Fruit fly (Drosophila melanogaster) whole organism, embryonic: Measurements from ENCODE around the gene beag.

Source experiments
- Abd-B ChIP-seq: fragments of 200-800 bp; sonication (Bioruptor generic); optimal IDR thresholded peaks from 2 replicates; lab custom pipeline; 2018; ENCODE audit warnings: missing biosample characterization, mild to moderate bottlenecking, missing genetic modification characterization, moderate library complexity
- Awh ChIP-seq: fragments of 200-800 bp; sonication (Bioruptor generic); IDR thresholded peaks from 2 replicates; pipeline ENCODE4, ENCODE4 v1.3.6; 2022; ENCODE audit warnings: missing biosample characterization, missing genetic modification characterization
- CG10209 ChIP-seq: fragments of 200-800 bp; sonication (Bioruptor generic); optimal IDR thresholded peaks from 3 replicates; lab custom pipeline; 2017; ENCODE audit warnings: missing biosample characterization, mild to moderate bottlenecking, missing genetic modification characterization, missing genetic modification reagents
- CG10654 ChIP-seq: fragments of 200-800 bp; sonication (Bioruptor generic); optimal IDR thresholded peaks from 2 replicates; lab custom pipeline; 2016; ENCODE audit warnings: missing biosample characterization, missing genetic modification characterization
- CG11695 ChIP-seq: fragments of 200-800 bp; sonication (Bioruptor generic); IDR thresholded peaks from 3 replicates; pipeline ENCODE4 v1.3.6; 2022; ENCODE audit warnings: missing biosample characterization, missing genetic modification characterization
- CG11723 ChIP-seq: fragments of 200-800 bp; sonication (Bioruptor generic); optimal IDR thresholded peaks from 2 replicates; lab custom pipeline; 2017; ENCODE audit warnings: missing biosample characterization, mild to moderate bottlenecking, missing genetic modification characterization
- CG12071 ChIP-seq: fragments of 200-800 bp; sonication (Bioruptor generic); optimal IDR thresholded peaks from 3 replicates; lab custom pipeline; 2018; ENCODE audit warnings: missing biosample characterization, mild to moderate bottlenecking, missing genetic modification characterization
- CG12219 ChIP-seq: fragments of 200-800 bp; sonication (Bioruptor generic); optimal IDR thresholded peaks from 3 replicates; lab custom pipeline; 2018; ENCODE audit warnings: missing biosample characterization, mild to moderate bottlenecking, missing genetic modification characterization
- CG12769 ChIP-seq: fragments of 200-800 bp; sonication (Bioruptor generic); optimal IDR thresholded peaks from 2 replicates; lab custom pipeline; 2019; ENCODE audit warnings: missing biosample characterization, mild to moderate bottlenecking, missing genetic modification characterization, moderate library complexity
- CG13894 ChIP-seq: fragments of 200-800 bp; sonication (Bioruptor generic); optimal IDR thresholded peaks from 3 replicates; lab custom pipeline; 2018; ENCODE audit warnings: missing biosample characterization, mild to moderate bottlenecking, missing genetic modification characterization, moderate library complexity
- CG15011 ChIP-seq: fragments of 200-800 bp; sonication (Bioruptor generic); optimal IDR thresholded peaks from 3 replicates; lab custom pipeline; 2018; ENCODE audit warnings: missing biosample characterization, mild to moderate bottlenecking, missing genetic modification characterization
- CG2120 ChIP-seq: fragments of 200-800 bp; sonication (Bioruptor generic); optimal IDR thresholded peaks from 3 replicates; lab custom pipeline; 2016; ENCODE audit warnings: missing biosample characterization, missing genetic modification characterization
- CG2202 ChIP-seq: fragments of 200-800 bp; sonication (Bioruptor generic); optimal IDR thresholded peaks from 2 replicates; lab custom pipeline; 2018; ENCODE audit warnings: missing biosample characterization, mild to moderate bottlenecking, missing genetic modification characterization
- CG2875 ChIP-seq: fragments of 200-800 bp; sonication (Bioruptor generic); optimal IDR thresholded peaks from 2 replicates; lab custom pipeline; 2017; ENCODE audit warnings: missing biosample characterization, mild to moderate bottlenecking, missing genetic modification characterization, missing genetic modification reagents
- CG2889 ChIP-seq: fragments of 200-800 bp; sonication (Bioruptor generic); IDR thresholded peaks from 3 replicates; pipeline ENCODE4 v1.3.6; 2022; ENCODE audit warnings: missing biosample characterization, missing genetic modification characterization
- CG33557 ChIP-seq: fragments of 200-800 bp; sonication (Bioruptor generic); optimal IDR thresholded peaks from 2 replicates; lab custom pipeline; 2019; ENCODE audit warnings: missing biosample characterization, mild to moderate bottlenecking, missing genetic modification characterization, moderate library complexity
- CG4360 ChIP-seq: fragments of 200-800 bp; sonication (Bioruptor generic); IDR thresholded peaks from 2 replicates; pipeline ENCODE4 v1.3.6; 2022; ENCODE audit warnings: missing biosample characterization, missing genetic modification characterization
- CG9215 ChIP-seq: fragments of 200-800 bp; sonication (Bioruptor generic); IDR thresholded peaks from 2 replicates; pipeline ENCODE4 v1.3.6; 2022; ENCODE audit warnings: missing biosample characterization, missing genetic modification characterization
- CG9932 ChIP-seq: fragments of 200-800 bp; sonication (Bioruptor generic); IDR thresholded peaks from 2 replicates; pipeline ENCODE4 v1.3.6; 2022; ENCODE audit warnings: missing biosample characterization, missing genetic modification characterization
- CTCF ChIP-seq: fragments of 200-800 bp; sonication (Bioruptor generic); optimal IDR thresholded peaks from 2 replicates; lab custom pipeline; 2017; ENCODE audit warnings: missing biosample characterization, mild to moderate bottlenecking, missing genetic modification characterization, moderate library complexity
- Dip3 ChIP-seq: fragments of 200-800 bp; sonication (Bioruptor generic); optimal IDR thresholded peaks from 3 replicates; lab custom pipeline; 2016; ENCODE audit warnings: missing biosample characterization, missing genetic modification characterization
- ERR ChIP-seq: fragments of 200-800 bp; sonication (Bioruptor generic); optimal IDR thresholded peaks from 2 replicates; lab custom pipeline; 2016; ENCODE audit warnings: missing biosample characterization, missing genetic modification characterization
- HHEX ChIP-seq: fragments of 200-800 bp; sonication (Bioruptor generic); optimal IDR thresholded peaks from 3 replicates; lab custom pipeline; 2017; ENCODE audit warnings: missing biosample characterization, mild to moderate bottlenecking, missing genetic modification characterization, missing genetic modification reagents
- HLH54F ChIP-seq: fragments of 200-800 bp; sonication (Bioruptor generic); optimal IDR thresholded peaks from 3 replicates; lab custom pipeline; 2016; ENCODE audit warnings: missing biosample characterization, missing genetic modification characterization
- Hand ChIP-seq: fragments of 200-800 bp; sonication (Bioruptor generic); optimal IDR thresholded peaks from 2 replicates; lab custom pipeline; 2017; ENCODE audit warnings: mild to moderate bottlenecking, missing biosample characterization, missing genetic modification reagents, missing genetic modification characterization
- Hr39 ChIP-seq: fragments of >200 bp; optimal IDR thresholded peaks from 2 replicates; lab custom pipeline; 2017
- Jarid2 ChIP-seq: fragments of 200-800 bp; sonication (Bioruptor generic); optimal IDR thresholded peaks from 3 replicates; lab custom pipeline; 2017; ENCODE audit warnings: mild to moderate bottlenecking, missing biosample characterization, missing genetic modification reagents, missing genetic modification characterization
- Max ChIP-seq: fragments of 200-800 bp; sonication (Bioruptor generic); optimal IDR thresholded peaks from 2 replicates; lab custom pipeline; 2016; ENCODE audit warnings: missing biosample characterization, mild to moderate bottlenecking, missing genetic modification characterization
- Nf-YA ChIP-seq: fragments of 200-800 bp; sonication (Bioruptor generic); IDR thresholded peaks from 2 replicates; pipeline ENCODE4 v1.3.6; 2022; ENCODE audit warnings: missing biosample characterization, missing genetic modification characterization
- Rfx ChIP-seq: fragments of 200-800 bp; sonication (Bioruptor generic); IDR thresholded peaks from 2 replicates; pipeline ENCODE4 v1.3.6; 2022; ENCODE audit warnings: missing biosample characterization, missing genetic modification characterization
- Six4 ChIP-seq: fragments of 200-800 bp; sonication (Bioruptor generic); optimal IDR thresholded peaks from 2 replicates; lab custom pipeline; 2016; ENCODE audit warnings: missing biosample characterization, missing genetic modification characterization
- abd-A ChIP-seq: fragments of 200-800 bp; sonication (Bioruptor generic); optimal IDR thresholded peaks from 3 replicates; lab custom pipeline; 2019; ENCODE audit warnings: missing biosample characterization, mild to moderate bottlenecking, missing genetic modification characterization, moderate library complexity
- bcd ChIP-seq: fragments of 200-800 bp; sonication (Bioruptor generic); optimal IDR thresholded peaks from 2 replicates; lab custom pipeline; 2017; ENCODE audit warnings: missing biosample characterization, mild to moderate bottlenecking, missing genetic modification characterization
- cad ChIP-seq: fragments of >200 bp; optimal IDR thresholded peaks from 2 replicates; lab custom pipeline; 2017; ENCODE audit warnings: missing biosample characterization, missing genetic modification characterization
- cas ChIP-seq: fragments of 200-800 bp; sonication (Bioruptor generic); IDR thresholded peaks from 2 replicates; pipeline ENCODE4 v1.3.6; 2022; ENCODE audit warnings: missing biosample characterization, missing genetic modification characterization
- chif ChIP-seq, 2 experiments: fragments of 200-800 bp; sonication (Bioruptor generic); optimal IDR thresholded peaks; 3 replicates each; lab custom pipeline; 2016; ENCODE audit warnings: missing biosample characterization in 2 of 2, missing genetic modification characterization in 2 of 2
- ems ChIP-seq: fragments of 200-800 bp; sonication (Bioruptor generic); optimal IDR thresholded peaks from 3 replicates; lab custom pipeline; 2016; ENCODE audit warnings: missing biosample characterization, missing genetic modification characterization
- fru ChIP-seq: fragments of >200 bp; optimal IDR thresholded peaks from 2 replicates; lab custom pipeline; 2017
- fu2 ChIP-seq: fragments of 200-800 bp; sonication (Bioruptor generic); optimal IDR thresholded peaks from 2 replicates; lab custom pipeline; 2016; ENCODE audit warnings: missing biosample characterization, missing genetic modification characterization
- gfzf ChIP-seq: fragments of 200-800 bp; sonication (Bioruptor generic); optimal IDR thresholded peaks from 2 replicates; lab custom pipeline; 2016; ENCODE audit warnings: missing biosample characterization, mild to moderate bottlenecking, missing genetic modification characterization, moderate library complexity
- gro ChIP-seq: fragments of 200-800 bp; sonication (Bioruptor generic); optimal IDR thresholded peaks from 2 replicates; lab custom pipeline; 2016; ENCODE audit warnings: missing biosample characterization, missing genetic modification characterization
- inv ChIP-seq: fragments of 200-800 bp; sonication (Bioruptor generic); IDR thresholded peaks from 2 replicates; pipeline ENCODE4 v1.3.6; 2022; ENCODE audit warnings: missing biosample characterization, missing genetic modification characterization; ENCODE audit not compliant: partially characterized antibody
- lbe ChIP-seq: fragments of 200-800 bp; sonication (Bioruptor generic); optimal IDR thresholded peaks from 2 replicates; lab custom pipeline; 2016; ENCODE audit warnings: missing biosample characterization, mild to moderate bottlenecking, missing genetic modification characterization
- luna ChIP-seq: fragments of 200-800 bp; sonication (Bioruptor generic); optimal IDR thresholded peaks from 2 replicates; lab custom pipeline; 2016; ENCODE audit warnings: missing biosample characterization, missing genetic modification characterization
- p53 ChIP-seq: fragments of 200-800 bp; sonication (Bioruptor generic); optimal IDR thresholded peaks from 2 replicates; lab custom pipeline; 2016; ENCODE audit warnings: missing biosample characterization, missing genetic modification characterization
- pan ChIP-seq, 4 experiments: fragments of >200 bp in 3 of 4; fragments of 200-800 bp in 1 of 4; sonication (Bioruptor generic) in 1 of 4; optimal IDR thresholded peaks in 3 of 4; IDR thresholded peaks in 1 of 4; 2 replicates each; pipeline versions ENCODE4 v1.3.6 to Lab custom; 2017 to 2022; ENCODE audit warnings: missing biosample characterization in 2 of 4, missing genetic modification characterization in 2 of 4, mixed read lengths in 1 of 4
- phol ChIP-seq: fragments of 200-800 bp; sonication (Bioruptor generic); optimal IDR thresholded peaks from 3 replicates; lab custom pipeline; 2018; ENCODE audit warnings: missing biosample characterization, mild to moderate bottlenecking, missing genetic modification characterization, moderate library complexity
- pita ChIP-seq: fragments of 200-800 bp; sonication (Bioruptor generic); optimal IDR thresholded peaks from 2 replicates; lab custom pipeline; 2017; ENCODE audit warnings: missing biosample characterization, mild to moderate bottlenecking, missing genetic modification characterization
- run ChIP-seq: fragments of 200-800 bp; sonication (Bioruptor generic); optimal IDR thresholded peaks from 3 replicates; lab custom pipeline; 2018; ENCODE audit warnings: missing biosample characterization, mild to moderate bottlenecking, missing genetic modification characterization
- unpg ChIP-seq: fragments of 200-800 bp; sonication (Bioruptor generic); optimal IDR thresholded peaks from 3 replicates; lab custom pipeline; 2018; ENCODE audit warnings: missing biosample characterization, mild to moderate bottlenecking, missing genetic modification characterization, moderate library complexity
- wek ChIP-seq: fragments of 200-800 bp; sonication (Bioruptor generic); optimal IDR thresholded peaks from 3 replicates; lab custom pipeline; 2018; ENCODE audit warnings: missing biosample characterization, mild to moderate bottlenecking, missing genetic modification characterization, moderate library complexity

The beag gene

DNA sequence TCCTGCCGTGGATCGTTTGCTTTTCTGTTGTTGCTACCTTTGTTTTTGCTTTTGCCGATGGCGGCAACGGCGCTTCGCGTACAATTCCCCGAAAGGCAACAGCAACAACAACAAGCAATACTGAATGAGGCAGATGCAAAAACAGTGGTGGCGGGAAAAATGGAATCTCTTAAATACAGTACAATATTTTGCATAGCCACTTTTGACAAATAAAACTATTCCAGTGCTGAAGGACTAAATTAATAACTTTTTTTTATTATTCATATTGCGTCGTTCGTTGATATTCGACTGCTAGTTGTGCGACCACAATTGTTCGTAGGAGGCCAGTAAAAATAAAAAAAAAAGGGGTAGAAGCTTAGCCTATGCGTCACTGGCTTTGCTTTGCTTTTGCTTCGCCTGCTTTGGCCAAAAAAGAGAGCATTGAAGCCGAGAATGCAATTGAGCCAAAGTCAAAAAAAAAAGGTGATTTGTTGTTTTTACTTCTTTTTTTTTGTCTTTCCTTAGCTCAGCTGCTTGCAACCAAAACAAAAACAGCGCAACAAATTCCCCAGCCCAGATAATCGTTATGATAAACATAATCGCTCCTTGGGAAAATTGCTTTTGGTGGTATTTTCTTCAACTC, 33.0 kb downstream of the beag start (continued):
- TF ChIP-seq CG11695 (GFP tag; lab: Robert Waterston, UW) (peak; percentile 95), pita (GFP tag; lab: Kevin White, UChicago) (no peak), CG2875 (peak; percentile 78), chif (GFP tag; optimal IDR thresholded peaks at IDR 0.05; lab: Kevin White, UChicago) (peak; percentile 76 to 85), bcd (peak; percentile 87), CG9215 (GFP tag; lab: Robert Waterston, UW) (peak; percentile 79), CG13894 (tag; lab: Kevin White, UChicago) (peak; percentile 61), run (tag; lab: Kevin White, UChicago) (peak; percentile 79), CG10209 (peak; percentile 85), CG12769 (tag; lab: Kevin White, UChicago) (peak; percentile 83), CG10654 (GFP tag; lab: Kevin White, UChicago) (peak; percentile 81), ERR (GFP tag; lab: Kevin White, UChicago) (peak; percentile 75), fru (lab: Kevin White, UChicago) (no peak), CG15011 (GFP tag; lab: Kevin White, UChicago) (peak; percentile 76), cas (GFP tag; lab: Robert Waterston, UW) (peak; percentile 71), inv (no peak), CG2120 (peak; percentile 92), Hand (GFP tag; lab: Kevin White, UChicago) (peak; percentile 55), unpg (GFP tag; lab: Kevin White, UChicago) (peak; percentile 91), CG11723 (GFP tag; lab: Kevin White, UChicago) (peak; percentile 71), CG12219 (GFP tag; lab: Kevin White, UChicago) (peak; percentile 86), ems (GFP tag; lab: Kevin White, UChicago) (peak; percentile 85), pan (optimal IDR thresholded peaks at IDR 0.05; lab: Kevin White, UChicago) (no peak), pan (GFP tag; optimal IDR thresholded peaks at IDR 0.05 in 1 of 2, IDR thresholded peaks at IDR 0.05 in 1 of 2) (peak in 1 of 2 experiments; percentile 93), gfzf (GFP tag; lab: Kevin White, UChicago) (no peak), Hr39 (no peak), Six4 (GFP tag; lab: Kevin White, UChicago) (peak; percentile 68), cad (GFP tag; lab: Kevin White, UChicago) (no peak), CG2202 (tag; lab: Kevin White, UChicago) (peak; percentile 61), Jarid2 (peak; percentile 52), fu2 (GFP tag; lab: Kevin White, UChicago) (peak; percentile 70), HLH54F (GFP tag; lab: Kevin White, UChicago) (peak; percentile 84), Nf-YA (GFP tag; lab: Robert Waterston, UW) (peak; percentile 84), CG9932 (GFP tag; lab: Robert Waterston, UW) (peak; percentile 87), luna (GFP tag; lab: Kevin White, UChicago) (peak; percentile 42), lbe (GFP tag; lab: Kevin White, UChicago) (peak; percentile 92), abd-A (tag; lab: Kevin White, UChicago) (no peak), CG4360 (GFP tag; lab: Robert Waterston, UW) (peak; percentile 92), HHEX (GFP tag; lab: Kevin White, UChicago) (peak; percentile 88), CG33557 (no peak), Abd-B (GFP tag; lab: Kevin White, UChicago) (peak; percentile 75), gro (GFP tag; lab: Kevin White, UChicago) (peak; percentile 76), phol (peak; percentile 83), Awh (peak; percentile 94), Dip3 (GFP tag; lab: Kevin White, UChicago) (peak; percentile 88), wek (GFP tag; lab: Kevin White, UChicago) (peak; percentile 46), CTCF (GFP tag; lab: Kevin White, UChicago) (peak; percentile 40), p53 (peak; percentile 18), Rfx (GFP tag; lab: Robert Waterston, UW) (peak; percentile 88), CG12071 (GFP tag; lab: Kevin White, UChicago) (peak; percentile 86), CG2889 (GFP tag; lab: Robert Waterston, UW) (peak; percentile 87), Max (GFP tag; lab: Kevin White, UChicago) (peak; percentile 77)
